Fruit fly (Drosophila melanogaster) whole organism, pupa: Measurements from ENCODE around the gene CG9467.

Experiments used
- CG14655 ChIP-seq: fragments of 200-800 bp; sonication (Bioruptor generic); optimal IDR thresholded peaks from 3 replicates; lab custom pipeline; 2017; ENCODE audit warnings: mild to moderate bottlenecking, missing biosample characterization, missing genetic modification reagents, missing genetic modification characterization
- CG17806 ChIP-seq: fragments of 200-800 bp; sonication (Bioruptor generic); optimal IDR thresholded peaks from 2 replicates; lab custom pipeline; 2018; ENCODE audit warnings: missing biosample characterization, mild to moderate bottlenecking, missing genetic modification characterization, moderate library complexity
- EcR ChIP-seq: fragments of 200-800 bp; sonication (Bioruptor generic); optimal IDR thresholded peaks from 3 replicates; lab custom pipeline; 2019; ENCODE audit warnings: missing biosample characterization, missing genetic modification characterization, mild to moderate bottlenecking, moderate library complexity, missing genetic modification reagents
- gl ChIP-seq: fragments of 200-800 bp; sonication (Bioruptor generic); optimal IDR thresholded peaks from 2 replicates; lab custom pipeline; 2018; ENCODE audit warnings: missing biosample characterization, mild to moderate bottlenecking, missing genetic modification characterization
- rn ChIP-seq: fragments of 200-800 bp; sonication (Bioruptor generic); IDR thresholded peaks from 2 replicates; pipeline ENCODE4 v1.3.6; 2022; ENCODE audit warnings: missing biosample characterization, missing genetic modification characterization

DNA sequence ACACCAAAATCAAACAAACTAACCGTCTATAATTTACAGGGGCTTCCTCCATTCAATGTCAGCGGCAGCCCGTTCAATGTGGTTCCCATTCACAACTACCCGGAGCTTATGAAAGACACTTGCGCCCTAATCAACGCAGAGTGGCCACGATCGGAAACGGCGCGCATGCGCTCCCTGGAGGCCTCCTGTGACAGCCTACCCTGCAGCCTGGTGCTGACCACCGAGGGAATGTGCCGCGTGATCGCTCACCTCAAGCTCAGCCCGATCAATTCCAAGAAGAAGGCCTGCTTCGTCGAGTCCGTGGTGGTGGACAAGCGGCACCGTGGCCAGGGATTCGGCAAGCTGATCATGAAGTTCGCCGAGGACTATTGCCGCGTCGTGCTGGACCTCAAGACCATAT is 31.9 kb downstream of the CG9467 start, which contains the start of gene MED6:
- no peak for TF ChIP-seq EcR
- TF ChIP-seq rn = no peak
- no peak for TF ChIP-seq gl (tag; lab: Kevin White, UChicago)
- no peak for TF ChIP-seq CG17806
- no peak for TF ChIP-seq CG14655 (GFP tag; lab: Kevin White, UChicago)
